Fruit fly (Drosophila melanogaster) whole organism, pupa: ENCODE measurements around the gene CG11693.

Source experiments
- CG10348 ChIP-seq: fragments of 200-800 bp; sonication (Bioruptor generic); IDR thresholded peaks from 2 replicates; pipeline ENCODE4 v1.3.6; 2022; ENCODE audit warnings: missing biosample characterization, missing genetic modification characterization
- CG14655 ChIP-seq: fragments of 200-800 bp; sonication (Bioruptor generic); optimal IDR thresholded peaks from 3 replicates; lab custom pipeline; 2017; ENCODE audit warnings: mild to moderate bottlenecking, missing biosample characterization, missing genetic modification reagents, missing genetic modification characterization
- EcR ChIP-seq: fragments of 200-800 bp; sonication (Bioruptor generic); optimal IDR thresholded peaks from 3 replicates; lab custom pipeline; 2019; ENCODE audit warnings: missing biosample characterization, missing genetic modification characterization, mild to moderate bottlenecking, moderate library complexity, missing genetic modification reagents
- rn ChIP-seq: fragments of 200-800 bp; sonication (Bioruptor generic); IDR thresholded peaks from 2 replicates; pipeline ENCODE4 v1.3.6; 2022; ENCODE audit warnings: missing biosample characterization, missing genetic modification characterization

dm6 chr3R:8329628-8330027 is 19.1 kb upstream of the CG11693 start:
- no peak for TF ChIP-seq CG10348 (GFP tag; lab: Robert Waterston, UW)
- no peak for TF ChIP-seq rn (GFP tag; lab: Robert Waterston, UW)
- peak; percentile 16 for TF ChIP-seq EcR (GFP tag; lab: Kevin White, UChicago)
- no peak for TF ChIP-seq CG14655 (GFP tag; lab: Kevin White, UChicago)
